Worm (Caenorhabditis elegans) whole organism, L1 larva: ENCODE results near the gene clec-167.

Source experiments
- ces-1 ChIP-seq: fragments of 150-350 bp; optimal IDR thresholded peaks from 2 replicates; lab custom pipeline; 2014; ENCODE audit warnings: missing biosample characterization, missing genetic modification reagents, missing genetic modification characterization
- dpl-1 ChIP-seq, 3 experiments: fragments of 150-350 bp in 2 of 3; sonication (generic microtip) in 1 of 3; optimal IDR thresholded peaks; 2 replicates each; lab custom pipeline; 2014 to 2017; ENCODE audit warnings: missing biosample characterization in 3 of 3, missing genetic modification characterization in 3 of 3, missing genetic modification reagents in 3 of 3
- dsc-1 ChIP-seq: sonication (generic microtip); optimal IDR thresholded peaks from 2 replicates; lab custom pipeline; 2016; ENCODE audit warnings: mild to moderate bottlenecking, missing genetic modification characterization, missing compliant biosample characterization
- egl-27 ChIP-seq, 2 experiments: fragments of 150-350 bp in 1 of 2; sonication (generic microtip); optimal IDR thresholded peaks; 3 replicates each; lab custom pipeline; 2017 to 2018; ENCODE audit warnings: missing biosample characterization in 2 of 2, missing genetic modification characterization in 2 of 2, missing genetic modification reagents in 2 of 2
- grh-1 ChIP-seq: fragments of 200-800 bp; sonication (Bioruptor generic); IDR thresholded peaks from 2 replicates; pipeline ENCODE4 v1.3.6; 2022; ENCODE audit warnings: missing genetic modification reagents, missing genetic modification characterization, missing compliant biosample characterization
- lin-35 ChIP-seq, 2 experiments: fragments of 150-350 bp; optimal IDR thresholded peaks; 2 replicates each; lab custom pipeline; 2014; ENCODE audit warnings: missing biosample characterization in 2 of 2, missing genetic modification characterization in 2 of 2, missing genetic modification reagents in 2 of 2
- mep-1 ChIP-seq: fragments of 150-350 bp; optimal IDR thresholded peaks from 2 replicates; lab custom pipeline; 2014; ENCODE audit warnings: missing biosample characterization, missing genetic modification characterization
- nhr-12 ChIP-seq: sonication (generic microtip); optimal IDR thresholded peaks from 2 replicates; lab custom pipeline; 2017; ENCODE audit warnings: missing biosample characterization, missing genetic modification characterization
- nhr-237 ChIP-seq: fragments of 150-350 bp; optimal IDR thresholded peaks from 2 replicates; lab custom pipeline; 2014; ENCODE audit warnings: missing biosample characterization, missing genetic modification characterization
- nhr-28 ChIP-seq: fragments of 150-350 bp; optimal IDR thresholded peaks from 2 replicates; lab custom pipeline; 2014; ENCODE audit warnings: missing biosample characterization, missing genetic modification characterization
- pag-3 ChIP-seq: sonication (generic microtip); optimal IDR thresholded peaks from 2 replicates; lab custom pipeline; 2017; ENCODE audit warnings: missing genetic modification characterization, mild to moderate bottlenecking, missing compliant biosample characterization, antibody characterized with exemption, borderline replicate concordance; ENCODE audit not compliant: insufficient read depth
- pqm-1 ChIP-seq: sonication (generic microtip); optimal IDR thresholded peaks from 3 replicates; lab custom pipeline; 2017; ENCODE audit warnings: missing biosample characterization, missing genetic modification characterization
- tbx-2 ChIP-seq: sonication (generic microtip); optimal IDR thresholded peaks from 2 replicates; lab custom pipeline; 2016; ENCODE audit warnings: missing genetic modification characterization, missing compliant biosample characterization
- unc-98 ChIP-seq: fragments of 200-800 bp; sonication (Bioruptor generic); IDR thresholded peaks from 2 replicates; pipeline ENCODE4 v1.3.6; 2022; ENCODE audit warnings: missing genetic modification characterization, missing compliant biosample characterization

- no peak for TF ChIP-seq mep-1 (tag; lab: Kevin White, UChicago)
- no peak for TF ChIP-seq pqm-1 (tag; lab: Kevin White, UChicago)
- TF ChIP-seq nhr-12 (tag; lab: Kevin White, UChicago): no peak
- no peak for TF ChIP-seq lin-35 (GFP tag; optimal IDR thresholded peaks at IDR 0.05; lab: Kevin White, UChicago)
- no peak for TF ChIP-seq tbx-2
- no peak for TF ChIP-seq grh-1
- no peak for TF ChIP-seq egl-27 (tag; optimal IDR thresholded peaks at IDR 0.05; lab: Kevin White, UChicago)
- no peak for TF ChIP-seq dsc-1 (tag; lab: Kevin White, UChicago)
- no peak for TF ChIP-seq nhr-28 (tag; lab: Kevin White, UChicago)
- no peak for TF ChIP-seq nhr-237 (tag; lab: Kevin White, UChicago)
- TF ChIP-seq ces-1 (GFP tag; lab: Kevin White, UChicago): no peak
- no peak for TF ChIP-seq pag-3 (tag; lab: Kevin White, UChicago)
- TF ChIP-seq unc-98 (GFP tag; lab: Robert Waterston, UW): no peak
- TF ChIP-seq dpl-1 (GFP tag; optimal IDR thresholded peaks at IDR 0.05; lab: Kevin White, UChicago): no peak
Observed at ce11 chrIV:1261024-1261423, 5.5 kb upstream of the clec-167 start, which contains the start of gene clec-169.
